Worm (Caenorhabditis elegans) whole organism, dauer: ENCODE results near the gene F22E12.3.

ENCODE experiments used
- unc-62 ChIP-seq: sonication (generic microtip); optimal IDR thresholded peaks from 2 replicates; lab custom pipeline; 2017; ENCODE audit warnings: missing biosample characterization, missing genetic modification reagents, missing genetic modification characterization

The F22E12.3 gene

DNA sequence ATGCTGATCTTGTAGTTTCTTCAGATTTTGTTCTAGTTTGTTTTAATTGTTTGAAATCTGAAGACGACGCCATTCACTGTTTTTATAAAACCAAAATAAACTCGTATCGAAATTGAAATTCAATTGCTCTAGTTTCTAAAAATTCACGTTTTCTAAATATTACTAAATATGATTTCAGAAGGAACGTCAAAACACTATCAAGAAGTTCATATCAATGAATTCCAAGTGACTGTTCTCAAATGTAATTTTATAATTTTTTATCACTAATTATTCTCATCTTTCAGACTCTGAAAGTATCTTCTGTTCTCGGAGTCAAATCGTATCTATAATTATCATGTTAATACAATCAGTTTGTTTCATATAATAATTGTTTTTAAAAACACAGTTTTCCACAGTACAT is 22.5 kb downstream of the F22E12.3 start, which contains the start of gene snf-10:
TSS of gene snf-10 (minus strand) at position 101 of the 400 bp plus-strand sequence.
- no peak for TF ChIP-seq unc-62 (GFP tag; lab: Kevin White, UChicago)

DNA sequence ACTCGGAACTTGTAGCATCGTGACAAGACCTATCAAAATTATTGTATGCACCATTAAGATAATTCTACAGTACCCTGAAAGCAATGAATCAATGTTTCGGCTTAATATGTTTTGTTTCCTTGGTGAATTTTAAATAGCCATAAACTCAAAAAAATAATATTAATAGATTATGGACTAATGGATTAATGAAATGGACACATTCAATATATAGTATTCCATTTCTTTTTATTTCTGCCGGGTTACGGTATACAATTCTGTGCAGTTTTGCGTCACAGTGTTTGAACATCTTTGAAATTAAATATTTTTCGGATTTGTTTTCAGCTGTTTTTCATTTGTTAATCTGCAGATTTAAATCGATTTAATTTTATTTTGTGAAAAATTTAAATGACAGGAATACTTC is 26.6 kb downstream of the F22E12.3 start, which contains the start of gene set-22:
TSS of gene set-22 (plus strand) at position 301 of the 400 bp plus-strand sequence.
- TF ChIP-seq unc-62 (GFP tag; lab: Kevin White, UChicago) = no peak

DNA sequence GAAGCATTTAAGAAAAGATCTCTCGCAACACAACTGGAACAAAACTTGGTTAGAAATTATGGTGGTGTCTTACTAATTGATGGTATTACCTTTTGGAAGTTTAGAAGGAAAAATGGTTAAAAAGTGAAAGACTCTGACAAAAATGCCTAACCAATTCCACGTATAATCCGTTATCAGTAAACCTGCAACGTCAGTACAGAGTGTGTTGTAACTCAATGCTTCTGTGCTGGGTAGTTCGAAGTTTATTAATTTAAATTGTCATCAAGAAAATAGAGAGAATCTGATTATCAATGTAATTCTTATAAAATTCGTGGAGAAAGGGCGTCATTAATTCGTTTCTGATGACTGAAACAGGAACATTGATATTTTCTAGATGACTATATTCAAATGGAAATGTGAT is 28.0 kb downstream of the F22E12.3 start:
- TF ChIP-seq unc-62 (GFP tag; lab: Kevin White, UChicago) = no peak

- no peak for TF ChIP-seq unc-62 (GFP tag; lab: Kevin White, UChicago)
These were observed 29.5 kb downstream of the F22E12.3 start, which contains the start of gene Y32F6A.4 for ce11 chrV:10433721-10434120. Gene Y32F6A.4, minus strand, starts transcription at chrV:10434067.

DNA sequence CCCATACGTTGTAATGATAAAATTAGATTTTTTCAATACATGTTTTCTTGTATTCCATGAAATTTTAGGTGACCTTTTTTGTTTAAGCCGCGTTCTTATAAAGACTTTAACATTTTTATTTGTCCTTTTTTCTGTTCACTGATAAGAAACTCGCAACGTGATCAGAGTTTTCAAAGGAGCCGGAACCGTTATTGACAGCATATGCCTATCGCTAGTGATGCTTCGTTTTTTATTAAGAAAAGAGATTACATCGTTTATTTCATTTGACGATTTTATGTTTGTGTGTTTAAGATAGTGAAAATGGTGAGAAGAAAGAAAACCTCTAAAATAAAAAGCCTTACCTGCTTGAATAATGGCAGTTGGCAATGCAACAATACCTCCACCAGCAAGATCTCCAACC is 30.6 kb downstream of the F22E12.3 start:
- no peak for TF ChIP-seq unc-62 (GFP tag; lab: Kevin White, UChicago)

DNA sequence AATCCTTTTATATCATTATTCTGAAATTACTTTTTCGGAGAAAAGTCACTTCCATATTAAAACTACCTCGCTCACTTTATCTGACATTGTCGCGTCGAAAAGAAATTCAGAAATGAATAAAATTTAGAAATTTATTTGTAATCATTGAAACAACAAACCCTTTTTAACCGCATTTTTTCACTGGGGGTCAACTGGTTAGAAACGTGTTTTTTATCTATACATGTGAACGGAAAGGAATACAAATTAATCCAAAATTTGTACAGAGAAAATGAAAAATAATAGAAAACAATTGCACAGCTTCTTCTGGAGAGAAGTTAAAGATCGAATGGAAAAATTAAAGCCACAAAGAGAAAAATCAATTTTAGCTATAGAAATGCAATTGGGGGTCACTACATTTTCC is 34.6 kb downstream of the F22E12.3 start, which contains the start of gene tag-314:
TSS of gene tag-314 (minus strand) at position 101 of the 400 bp plus-strand sequence.
- TF ChIP-seq unc-62 (GFP tag; lab: Kevin White, UChicago) = no peak

DNA sequence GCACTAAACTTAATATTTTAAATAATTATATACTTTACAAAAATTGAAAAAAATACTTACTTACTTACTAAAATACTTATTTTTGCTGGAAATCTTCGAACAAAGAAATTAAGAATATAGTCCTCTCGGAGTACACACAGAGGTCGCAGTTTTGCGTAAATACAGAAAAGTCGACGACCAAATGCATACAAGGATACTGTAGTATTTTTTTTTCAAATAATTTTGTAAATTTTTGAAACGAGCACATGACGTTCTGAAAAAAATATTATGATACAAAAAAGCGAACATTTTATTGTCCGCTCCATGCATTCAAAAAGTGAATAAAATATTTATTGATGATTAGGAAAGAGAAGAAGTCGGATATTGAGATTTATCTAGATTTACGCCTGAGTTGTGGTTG is 36.9 kb downstream of the F22E12.3 start, which contains the start of gene apc-10:
TSS of gene apc-10 (minus strand) at position 101 of the 400 bp plus-strand sequence.
- no peak for TF ChIP-seq unc-62 (GFP tag; lab: Kevin White, UChicago)

DNA sequence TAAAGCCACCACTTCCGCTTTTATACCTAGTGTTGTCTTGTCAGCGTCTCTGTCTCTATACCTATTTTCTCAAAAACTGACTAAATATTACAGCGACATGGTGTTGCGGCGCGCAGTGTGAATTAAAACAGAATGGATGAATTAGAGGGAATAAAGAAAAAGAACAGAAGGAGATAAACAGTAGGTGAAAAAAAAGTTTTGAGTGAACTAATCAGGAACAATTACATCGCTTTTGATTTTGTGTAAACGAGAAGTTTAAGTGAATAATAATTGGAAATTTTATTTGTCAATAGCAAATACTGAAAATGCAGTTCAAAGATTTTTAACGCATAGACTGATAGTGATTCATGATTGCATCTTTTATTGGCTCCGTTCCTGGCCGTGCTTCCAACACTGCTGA is 38.1 kb downstream of the F22E12.3 start, which contains the start of gene col-12:
TSS of gene col-12 (minus strand) at position 101 of the 400 bp plus-strand sequence.
- no peak for TF ChIP-seq unc-62 (GFP tag; lab: Kevin White, UChicago)

DNA sequence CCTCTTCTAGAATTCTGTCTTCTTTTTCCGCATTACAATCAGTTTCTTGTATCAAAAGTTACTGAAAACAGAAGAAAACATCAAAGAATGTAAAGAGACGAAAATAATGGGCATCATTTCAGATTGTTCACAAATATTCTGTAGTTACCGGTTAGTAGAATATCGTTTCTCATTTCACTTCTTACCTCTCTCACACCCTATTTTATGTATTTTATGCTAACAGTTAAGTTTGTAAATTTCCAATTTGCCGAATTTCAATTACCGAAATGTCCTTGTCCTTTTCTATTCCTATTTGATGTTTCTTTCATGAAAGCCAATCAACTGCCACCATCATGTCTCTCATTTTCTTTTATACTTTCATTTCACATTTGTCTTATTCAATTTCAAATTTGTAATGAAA is 39.7 kb downstream of the F22E12.3 start:
- TF ChIP-seq unc-62 (GFP tag; lab: Kevin White, UChicago) = no peak

ce11 chrV:10421802-10422201 is 41.4 kb downstream of the F22E12.3 start, which contains the start of gene col-13:
Gene col-13, minus strand, starts transcription at chrV:10421902.
- no peak for TF ChIP-seq unc-62 (GFP tag; lab: Kevin White, UChicago)

DNA sequence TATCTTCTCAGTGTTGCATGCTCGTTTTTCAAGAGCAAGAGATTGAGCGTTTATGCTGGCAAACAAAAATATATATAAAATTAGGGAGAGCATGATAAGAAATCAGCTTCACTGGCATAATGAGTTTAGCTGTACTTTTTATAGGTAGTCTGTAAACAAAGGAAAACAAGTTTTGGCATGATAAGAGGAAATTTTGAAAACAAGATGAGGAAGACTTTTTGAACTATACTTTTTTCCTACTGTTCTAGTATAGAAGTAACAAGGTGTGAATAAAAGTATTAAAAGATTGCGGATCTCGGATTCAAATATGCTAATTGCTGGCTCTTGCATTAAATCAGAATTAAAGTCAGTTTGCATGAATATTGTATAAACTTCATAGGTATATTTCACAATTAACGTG is 44.2 kb downstream of the F22E12.3 start, which contains the start of gene F15H10.5:
TSS of gene F15H10.5 (minus strand) at position 101 of the 400 bp plus-strand sequence.
- no peak for TF ChIP-seq unc-62 (GFP tag; lab: Kevin White, UChicago)

DNA sequence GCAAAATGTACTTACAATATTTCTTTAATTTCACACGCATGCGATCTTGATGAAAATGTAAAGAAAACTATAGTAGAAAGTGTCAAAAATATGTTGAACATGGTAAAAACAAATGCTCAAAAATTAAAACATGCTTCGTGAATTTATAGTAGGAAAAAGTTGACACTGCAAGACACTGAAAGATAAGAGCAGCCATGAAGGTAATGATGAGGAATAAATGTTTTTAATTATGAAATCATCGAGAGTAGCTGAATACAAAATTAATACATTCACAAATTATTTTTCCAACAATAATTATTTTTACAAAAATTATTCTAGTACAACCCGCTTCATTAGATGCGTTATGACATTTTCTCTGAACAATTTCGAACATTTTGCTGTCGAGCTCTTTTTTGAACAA is 46.3 kb downstream of the F22E12.3 start, which contains the start of gene F15H10.10:
TSS of gene F15H10.10 (minus strand) at position 101 of the 400 bp plus-strand sequence.
- TF ChIP-seq unc-62 (GFP tag; lab: Kevin White, UChicago) = no peak

DNA sequence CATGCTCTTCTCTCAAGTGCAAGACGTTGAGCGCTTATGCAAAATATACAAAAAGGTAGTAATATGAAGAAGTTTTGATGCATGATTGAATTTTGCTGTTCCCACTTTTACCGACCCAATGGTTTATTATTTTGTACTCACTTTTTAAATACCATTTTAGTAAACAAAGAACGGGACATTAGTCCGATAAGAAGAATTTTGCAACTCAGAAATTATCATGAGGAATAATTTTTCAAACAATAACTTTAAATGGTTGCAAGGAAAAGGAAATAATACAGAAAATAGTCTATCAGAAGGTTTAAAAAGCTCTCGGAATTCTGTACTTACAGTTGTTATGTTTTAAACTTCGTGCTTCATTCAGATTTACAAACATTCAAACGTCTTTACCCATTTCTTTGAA is 48.6 kb downstream of the F22E12.3 start, which contains the start of gene F15H10.9:
TSS of gene F15H10.9 (minus strand) at position 101 of the 400 bp plus-strand sequence.
- TF ChIP-seq unc-62 (GFP tag; lab: Kevin White, UChicago) = no peak

- no peak for TF ChIP-seq unc-62 (GFP tag; lab: Kevin White, UChicago)
These were observed 53.0 kb downstream of the F22E12.3 start, which contains the start of gene F15H10.12 for ce11 chrV:10410030-10410713. Gene F15H10.12, minus strand, starts transcription at chrV:10410080.
